Worm (Caenorhabditis elegans): ENCODE results near the gene K01A2.6.

DNA sequence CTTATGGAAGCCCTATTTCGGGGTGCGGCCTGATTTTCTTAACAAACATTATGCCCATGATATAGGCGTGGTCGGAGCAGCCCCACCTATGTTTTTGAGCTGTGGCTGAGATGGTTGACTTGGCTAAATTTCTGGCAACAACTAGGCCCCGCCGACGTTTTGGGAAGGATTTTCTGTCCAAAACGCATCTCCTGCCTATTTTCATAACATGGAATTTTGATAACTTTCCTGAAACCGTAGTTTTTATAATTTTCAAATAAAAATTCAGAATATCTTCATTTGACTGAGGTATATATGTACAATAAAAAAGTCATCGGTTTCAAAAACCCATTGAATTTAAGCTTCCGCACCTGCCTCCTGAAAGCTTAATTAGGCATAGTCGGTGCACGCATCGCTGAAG lies 21.4 kb downstream of the K01A2.6 start:
- no peak for TF ChIP-seq klf-2 (GFP tag; conservative IDR thresholded peaks at IDR 0.05)
- no peak for TF ChIP-seq med-1 (GFP tag; optimal IDR thresholded peaks at IDR 0.05; ENCODE audit: insufficient read depth)
- no peak for TF ChIP-seq flt-1 (GFP tag; IDR thresholded peaks at IDR 0.05)
- TF ChIP-seq cog-1 (tag; optimal IDR thresholded peaks at IDR 0.05), result no peak
- no peak for TF ChIP-seq tab-1 (GFP tag; IDR thresholded peaks at IDR 0.05)
- no peak for TF ChIP-seq ztf-23 (GFP tag; IDR thresholded peaks at IDR 0.05)
- no peak for TF ChIP-seq ref-1 (GFP tag; conservative IDR thresholded peaks at IDR 0.05)
- TF ChIP-seq ztf-29 (GFP tag; IDR thresholded peaks at IDR 0.05), result no peak

Measured in whole organism, midembryonic.